Fruit fly (Drosophila melanogaster) whole organism, embryonic: ENCODE results near the gene CG9757.

Experiments used
- Abd-B ChIP-seq: fragments of 200-800 bp; sonication (Bioruptor generic); optimal IDR thresholded peaks from 2 replicates; lab custom pipeline; 2018; ENCODE audit warnings: missing biosample characterization, mild to moderate bottlenecking, missing genetic modification characterization, moderate library complexity
- Ada2b ChIP-seq: fragments of 200-800 bp; sonication (Bioruptor generic); IDR thresholded peaks from 2 replicates; pipeline ENCODE4 v1.3.6; 2022; ENCODE audit warnings: missing biosample characterization, missing genetic modification characterization
- Atf6 ChIP-seq: fragments of 200-800 bp; sonication (Bioruptor generic); IDR thresholded peaks from 2 replicates; pipeline ENCODE4 v1.3.6; 2022; ENCODE audit warnings: missing biosample characterization, missing genetic modification characterization
- CG11247 ChIP-seq: fragments of 200-800 bp; sonication (Bioruptor generic); IDR thresholded peaks from 2 replicates; pipeline ENCODE4 v1.3.6; 2022; ENCODE audit warnings: missing biosample characterization, missing genetic modification characterization
- CG11398 ChIP-seq: fragments of 200-800 bp; sonication (Bioruptor generic); optimal IDR thresholded peaks from 2 replicates; lab custom pipeline; 2016; ENCODE audit warnings: missing biosample characterization, missing genetic modification characterization
- CG12219 ChIP-seq: fragments of 200-800 bp; sonication (Bioruptor generic); optimal IDR thresholded peaks from 3 replicates; lab custom pipeline; 2018; ENCODE audit warnings: missing biosample characterization, mild to moderate bottlenecking, missing genetic modification characterization
- CG15011 ChIP-seq: fragments of 200-800 bp; sonication (Bioruptor generic); optimal IDR thresholded peaks from 3 replicates; lab custom pipeline; 2018; ENCODE audit warnings: missing biosample characterization, mild to moderate bottlenecking, missing genetic modification characterization
- CG15073 ChIP-seq: fragments of 200-800 bp; sonication (Bioruptor generic); optimal IDR thresholded peaks from 2 replicates; lab custom pipeline; 2016; ENCODE audit warnings: missing biosample characterization, missing genetic modification characterization
- CG1529 ChIP-seq: fragments of 200-800 bp; sonication (Bioruptor generic); optimal IDR thresholded peaks from 3 replicates; lab custom pipeline; 2018; ENCODE audit warnings: missing biosample characterization, missing genetic modification characterization
- CG1647 ChIP-seq: fragments of 200-800 bp; sonication (Bioruptor generic); optimal IDR thresholded peaks from 3 replicates; lab custom pipeline; 2016; ENCODE audit warnings: missing biosample characterization, missing genetic modification characterization
- CG31224 ChIP-seq: fragments of 200-800 bp; sonication (Bioruptor generic); IDR thresholded peaks from 2 replicates; pipeline ENCODE4 v1.3.6; 2022; ENCODE audit warnings: missing biosample characterization, missing genetic modification characterization
- CG32772 ChIP-seq: fragments of 200-800 bp; sonication (Bioruptor generic); IDR thresholded peaks from 2 replicates; pipeline ENCODE4 v1.3.6; 2022; ENCODE audit warnings: missing biosample characterization, missing genetic modification characterization
- CG3281 ChIP-seq: fragments of 200-800 bp; sonication (Bioruptor generic); optimal IDR thresholded peaks from 3 replicates; lab custom pipeline; 2017; ENCODE audit warnings: missing biosample characterization, mild to moderate bottlenecking, missing genetic modification characterization
- CG4707 ChIP-seq: fragments of 200-800 bp; sonication (Bioruptor generic); optimal IDR thresholded peaks from 2 replicates; lab custom pipeline; 2018; ENCODE audit warnings: missing biosample characterization, mild to moderate bottlenecking, missing genetic modification characterization, moderate library complexity
- CG7372 ChIP-seq: fragments of 200-800 bp; sonication (Bioruptor generic); IDR thresholded peaks from 2 replicates; pipeline ENCODE4 v1.3.6; 2022; ENCODE audit warnings: missing biosample characterization, missing genetic modification characterization
- CG7745 ChIP-seq: fragments of 200-800 bp; sonication (Bioruptor generic); optimal IDR thresholded peaks from 2 replicates; lab custom pipeline; 2018; ENCODE audit warnings: missing biosample characterization, mild to moderate bottlenecking, missing genetic modification characterization, moderate library complexity
- CG8765 ChIP-seq: fragments of 200-800 bp; sonication (Bioruptor generic); IDR thresholded peaks from 2 replicates; pipeline ENCODE4 v1.3.6; 2022; ENCODE audit warnings: missing biosample characterization, missing genetic modification characterization
- CG8944 ChIP-seq: fragments of 200-800 bp; sonication (Bioruptor generic); optimal IDR thresholded peaks from 3 replicates; lab custom pipeline; 2016; ENCODE audit warnings: missing biosample characterization, missing genetic modification characterization
- CG9797 ChIP-seq: fragments of 200-800 bp; sonication (Bioruptor generic); optimal IDR thresholded peaks from 3 replicates; lab custom pipeline; 2018; ENCODE audit warnings: missing biosample characterization, mild to moderate bottlenecking, missing genetic modification characterization
- CkIIα-i1 ChIP-seq: fragments of 200-800 bp; sonication (Bioruptor generic); IDR thresholded peaks from 2 replicates; pipeline ENCODE4 v1.3.6; 2022; ENCODE audit warnings: missing biosample characterization, missing genetic modification characterization
- D19B ChIP-seq: fragments of 200-800 bp; sonication (Bioruptor generic); optimal IDR thresholded peaks from 2 replicates; lab custom pipeline; 2017; ENCODE audit warnings: missing biosample characterization, mild to moderate bottlenecking, missing genetic modification characterization
- Doc2 ChIP-seq: fragments of 200-800 bp; sonication (Bioruptor generic); IDR thresholded peaks from 2 replicates; pipeline ENCODE4 v1.3.6; 2022; ENCODE audit warnings: missing biosample characterization, missing genetic modification characterization
- E2f2 ChIP-seq: fragments of 200-800 bp; sonication (Bioruptor generic); IDR thresholded peaks from 2 replicates; pipeline ENCODE4 v1.3.6; 2022; ENCODE audit warnings: missing biosample characterization, missing genetic modification characterization
- HLH3B ChIP-seq: fragments of 200-800 bp; sonication (Bioruptor generic); IDR thresholded peaks from 2 replicates; pipeline ENCODE4 v1.3.6; 2022; ENCODE audit warnings: missing biosample characterization, missing genetic modification characterization
- HLH4C ChIP-seq: fragments of 200-800 bp; sonication (Bioruptor generic); IDR thresholded peaks from 3 replicates; pipeline ENCODE4 v1.3.6; 2022; ENCODE audit warnings: missing biosample characterization, missing genetic modification characterization; ENCODE audit not compliant: partially characterized antibody
- Hmr ChIP-seq: fragments of 200-800 bp; sonication (Bioruptor generic); optimal IDR thresholded peaks from 3 replicates; lab custom pipeline; 2017; ENCODE audit warnings: mild to moderate bottlenecking, missing biosample characterization, missing genetic modification reagents, missing genetic modification characterization
- NFAT ChIP-seq: fragments of 200-800 bp; sonication (Bioruptor generic); IDR thresholded peaks from 2 replicates; pipeline ENCODE4 v1.3.6; 2022; ENCODE audit warnings: missing biosample characterization, missing genetic modification characterization
- NK7.1 ChIP-seq: fragments of 200-800 bp; sonication (Bioruptor generic); optimal IDR thresholded peaks from 3 replicates; lab custom pipeline; 2016; ENCODE audit warnings: missing biosample characterization, missing genetic modification characterization
- NfI ChIP-seq: fragments of 200-800 bp; sonication (Bioruptor generic); optimal IDR thresholded peaks from 3 replicates; lab custom pipeline; 2018; ENCODE audit warnings: missing biosample characterization, mild to moderate bottlenecking, missing genetic modification characterization, moderate library complexity
- PHDP ChIP-seq: fragments of 200-800 bp; sonication (Bioruptor generic); optimal IDR thresholded peaks from 3 replicates; lab custom pipeline; 2018; ENCODE audit warnings: missing biosample characterization, mild to moderate bottlenecking, missing genetic modification characterization, moderate library complexity
- Sox100B ChIP-seq: fragments of 200-800 bp; sonication (Bioruptor generic); optimal IDR thresholded peaks from 3 replicates; lab custom pipeline; 2018; ENCODE audit warnings: missing biosample characterization, mild to moderate bottlenecking, missing genetic modification characterization
- Xrp1 ChIP-seq: fragments of 200-800 bp; sonication (Bioruptor generic); IDR thresholded peaks from 2 replicates; pipeline ENCODE4 v1.3.6; 2022; ENCODE audit warnings: missing biosample characterization, missing genetic modification characterization
- ase ChIP-seq: fragments of 200-800 bp; sonication (Bioruptor generic); IDR thresholded peaks from 3 replicates; pipeline ENCODE4 v1.3.6; 2022; ENCODE audit warnings: missing biosample characterization, missing genetic modification characterization
- chinmo ChIP-seq: fragments of 200-800 bp; sonication (Bioruptor generic); IDR thresholded peaks from 4 replicates; pipeline ENCODE4 v1.3.6; 2022; ENCODE audit warnings: missing biosample characterization, missing genetic modification characterization; ENCODE audit not compliant: partially characterized antibody
- crc ChIP-seq: fragments of 200-800 bp; sonication (Bioruptor generic); optimal IDR thresholded peaks from 2 replicates; lab custom pipeline; 2016; ENCODE audit warnings: missing biosample characterization, missing genetic modification characterization
- da ChIP-seq: fragments of 200-800 bp; sonication (Bioruptor generic); optimal IDR thresholded peaks from 2 replicates; lab custom pipeline; 2016; ENCODE audit warnings: missing biosample characterization, missing genetic modification characterization
- disco-r ChIP-seq: fragments of 200-800 bp; sonication (Bioruptor generic); optimal IDR thresholded peaks from 2 replicates; lab custom pipeline; 2016; ENCODE audit warnings: missing biosample characterization, missing genetic modification characterization
- dmrt11E ChIP-seq: fragments of 200-800 bp; sonication (Bioruptor generic); optimal IDR thresholded peaks from 3 replicates; lab custom pipeline; 2018; ENCODE audit warnings: missing biosample characterization, mild to moderate bottlenecking, missing genetic modification characterization, moderate library complexity
- dmrt99B ChIP-seq: fragments of 200-800 bp; sonication (Bioruptor generic); optimal IDR thresholded peaks from 2 replicates; lab custom pipeline; 2018; ENCODE audit warnings: missing biosample characterization, mild to moderate bottlenecking, missing genetic modification characterization, moderate library complexity
- ems ChIP-seq: fragments of 200-800 bp; sonication (Bioruptor generic); optimal IDR thresholded peaks from 3 replicates; lab custom pipeline; 2016; ENCODE audit warnings: missing biosample characterization, missing genetic modification characterization
- esg ChIP-seq: fragments of 200-800 bp; sonication (Bioruptor generic); conservative IDR thresholded peaks from 2 replicates; pipeline ENCODE4 v1.3.6; 2022; ENCODE audit warnings: missing biosample characterization, missing genetic modification characterization
- fd64A ChIP-seq: fragments of 200-800 bp; sonication (Bioruptor generic); optimal IDR thresholded peaks from 3 replicates; lab custom pipeline; 2018; ENCODE audit warnings: missing biosample characterization, mild to moderate bottlenecking, missing genetic modification characterization
- gfzf ChIP-seq: fragments of 200-800 bp; sonication (Bioruptor generic); optimal IDR thresholded peaks from 2 replicates; lab custom pipeline; 2016; ENCODE audit warnings: missing biosample characterization, mild to moderate bottlenecking, missing genetic modification characterization, moderate library complexity
- h ChIP-seq: fragments of >200 bp; optimal IDR thresholded peaks from 2 replicates; lab custom pipeline; 2017
- kah ChIP-seq: fragments of 200-800 bp; sonication (Bioruptor generic); optimal IDR thresholded peaks from 2 replicates; lab custom pipeline; 2018; ENCODE audit warnings: missing biosample characterization, mild to moderate bottlenecking, missing genetic modification characterization
- pita ChIP-seq: fragments of 200-800 bp; sonication (Bioruptor generic); optimal IDR thresholded peaks from 2 replicates; lab custom pipeline; 2017; ENCODE audit warnings: missing biosample characterization, mild to moderate bottlenecking, missing genetic modification characterization
- so ChIP-seq: fragments of 200-800 bp; sonication (Bioruptor generic); IDR thresholded peaks from 3 replicates; pipeline ENCODE4 v1.3.6; 2022; ENCODE audit warnings: missing biosample characterization, missing genetic modification characterization
- sug ChIP-seq: fragments of 200-800 bp; optimal IDR thresholded peaks from 2 replicates; lab custom pipeline; 2019; ENCODE audit warnings: missing biosample characterization, mild to moderate bottlenecking, missing genetic modification characterization, moderate library complexity
- tio ChIP-seq: fragments of 200-800 bp; sonication (Bioruptor generic); optimal IDR thresholded peaks from 2 replicates; lab custom pipeline; 2017; ENCODE audit warnings: missing biosample characterization, missing genetic modification characterization, inconsistent platforms
- vfl ChIP-seq: fragments of 200-800 bp; sonication (Bioruptor generic); optimal IDR thresholded peaks from 2 replicates; lab custom pipeline; 2016; ENCODE audit warnings: missing biosample characterization, missing genetic modification characterization

Gene CG9757

dm6 chr3R:13644778-13645660 lies 32.8 kb upstream of the CG9757 start (continued):
- TF ChIP-seq Xrp1 (peak; percentile 59; the same call in 1 of the 2 replicates), gfzf (no peak), Atf6 (GFP tag; lab: Robert Waterston, UW) (peak; percentile 59; the same call in 1 of the 2 replicates), CG31224 (GFP tag; lab: Robert Waterston, UW) (no peak), CG11247 (no peak), CG4707 (GFP tag; lab: Kevin White, UChicago) (no peak), dmrt11E (tag; lab: Kevin White, UChicago) (no peak), so (GFP tag; lab: Robert Waterston, UW) (no peak; the same call in 2 of the 3 replicates), esg (GFP tag; lab: Robert Waterston, UW) (peak; percentile 6; the same call in 1 of the 2 replicates), PHDP (tag; lab: Kevin White, UChicago) (peak; percentile 77), NK7.1 (no peak), dmrt99B (no peak), CG15073 (GFP tag; lab: Kevin White, UChicago) (no peak), HLH4C (GFP tag; lab: Robert Waterston, UW) (no peak), CG32772 (GFP tag; lab: Robert Waterston, UW) (no peak), pita (no peak), CG1647 (GFP tag; lab: Kevin White, UChicago) (no peak), kah (no peak), CG8765 (GFP tag; lab: Robert Waterston, UW) (no peak), disco-r (no peak), D19B (peak; percentile 10), CG12219 (GFP tag; lab: Kevin White, UChicago) (no peak), CG9797 (GFP tag; lab: Kevin White, UChicago) (no peak), h (lab: Kevin White, UChicago) (no peak), ems (GFP tag; lab: Kevin White, UChicago) (peak; percentile 39), NFAT (no peak), NfI (GFP tag; lab: Kevin White, UChicago) (no peak), CG1529 (GFP tag; lab: Kevin White, UChicago) (no peak), Ada2b (no peak; the same call in 1 of the 2 replicates), ase (GFP tag; lab: Robert Waterston, UW) (no peak), CkIIα-i1 (GFP tag; lab: Robert Waterston, UW) (no peak), fd64A (GFP tag; lab: Kevin White, UChicago) (no peak), Hmr (GFP tag; lab: Kevin White, UChicago) (no peak), vfl (GFP tag; lab: Kevin White, UChicago) (peak; percentile 32), chinmo (peak; percentile 88; the same call in 2 of the 4 replicates), CG7745 (no peak), HLH3B (GFP tag; lab: Robert Waterston, UW) (no peak; the same call in 1 of the 2 replicates), Sox100B (GFP tag; lab: Kevin White, UChicago) (no peak), tio (GFP tag; lab: Kevin White, UChicago) (no peak), E2f2 (GFP tag; lab: Robert Waterston, UW) (peak; percentile 33; the same call in 1 of the 2 replicates), da (GFP tag; lab: Kevin White, UChicago) (no peak), CG8944 (GFP tag; lab: Kevin White, UChicago) (no peak), CG11398 (GFP tag; lab: Kevin White, UChicago) (no peak), Abd-B (GFP tag; lab: Kevin White, UChicago) (no peak), sug (peak; percentile 41), CG15011 (GFP tag; lab: Kevin White, UChicago) (peak; percentile 8), CG7372 (no peak), CG3281 (no peak), crc (GFP tag; lab: Kevin White, UChicago) (no peak), Doc2 (GFP tag; lab: Robert Waterston, UW) (no peak)
